Fruit fly (Drosophila melanogaster): Measurements from ENCODE around the gene CG42300.

The CG42300 gene

DNA sequence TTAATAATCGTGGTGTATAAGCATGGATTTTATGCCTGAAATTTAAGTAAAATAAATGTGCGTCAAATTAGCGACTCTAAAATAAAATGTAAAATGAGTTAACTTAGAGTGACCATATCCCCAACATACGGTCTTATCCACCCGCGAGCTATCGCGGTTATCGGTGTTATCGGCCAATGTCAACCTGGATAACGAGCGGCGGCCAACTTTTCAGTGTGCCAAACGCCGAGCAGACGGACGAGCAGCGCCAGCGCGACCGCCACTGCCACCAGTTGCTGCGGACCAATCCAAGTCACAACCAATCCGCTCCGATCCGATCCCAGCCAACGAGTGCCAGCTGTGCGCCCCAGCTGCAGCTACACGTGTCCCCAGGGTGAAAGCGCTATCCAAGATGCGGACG, 22.2 kb upstream of the CG42300 start, which contains the start of the genes cerv and CG7872 (continued):
- TF ChIP-seq wek (GFP tag; optimal IDR thresholded peaks at IDR 0.05) (no peak), CG13624 (GFP tag; optimal IDR thresholded peaks at IDR 0.05) (no peak), stc (GFP tag; IDR thresholded peaks at IDR 0.05) (no peak), Lim3 (GFP tag; IDR thresholded peaks at IDR 0.05) (no peak), abd-A (tag; optimal IDR thresholded peaks at IDR 0.05) (no peak), CG43689 (GFP tag; IDR thresholded peaks at IDR 0.05) (no peak), Hmr (GFP tag; optimal IDR thresholded peaks at IDR 0.05) (no peak), lmd (GFP tag; IDR thresholded peaks at IDR 0.05) (no peak), CG18262 (tag; optimal IDR thresholded peaks at IDR 0.05) (no peak), Atf3 (GFP tag; optimal IDR thresholded peaks at IDR 0.05) (no peak), CG17829 (tag; optimal IDR thresholded peaks at IDR 0.05) (peak; percentile 39), ewg (GFP tag; optimal IDR thresholded peaks at IDR 0.05) (peak; percentile 38), Gsc (GFP tag; IDR thresholded peaks at IDR 0.05) (no peak), p53 (GFP tag; optimal IDR thresholded peaks at IDR 0.05) (no peak), CG12299 (tag; optimal IDR thresholded peaks at IDR 0.05) (no peak), dpn (GFP tag; optimal IDR thresholded peaks at IDR 0.05) (peak in 1 of 2 experiments; percentile 17), CG7786 (GFP tag; optimal IDR thresholded peaks at IDR 0.05) (no peak), CG32532 (GFP tag; IDR thresholded peaks at IDR 0.05) (no peak), CG15601 (tag; optimal IDR thresholded peaks at IDR 0.05) (peak; percentile 9), CG6683 (GFP tag; optimal IDR thresholded peaks at IDR 0.05) (no peak), CG3407 (GFP tag; optimal IDR thresholded peaks at IDR 0.05) (no peak), ato (GFP tag; IDR thresholded peaks at IDR 0.05; ENCODE audit: partially characterized antibody) (no peak), Bgb (GFP tag; IDR thresholded peaks at IDR 0.05; ENCODE audit: partially characterized antibody) (peak; percentile 72), inv (GFP tag; IDR thresholded peaks at IDR 0.05; ENCODE audit: partially characterized antibody) (peak; percentile 50), MTF-1 (GFP tag; optimal IDR thresholded peaks at IDR 0.05; ENCODE audit: borderline replicate concordance) (no peak), CG6272 (GFP tag; IDR thresholded peaks at IDR 0.05) (no peak), mirr (GFP tag; optimal IDR thresholded peaks at IDR 0.05) (no peak), Ets97D (GFP tag; optimal IDR thresholded peaks at IDR 0.05) (peak; percentile 41), phol (tag; optimal IDR thresholded peaks at IDR 0.05) (peak; percentile 36), CG13287 (GFP tag; IDR thresholded peaks at IDR 0.05; ENCODE audit: partially characterized antibody) (peak; percentile 78), zf30C (GFP tag; optimal IDR thresholded peaks at IDR 0.05) (no peak), Sox102F (GFP tag; optimal IDR thresholded peaks at IDR 0.05) (no peak), row (GFP tag; IDR thresholded peaks at IDR 0.05) (peak; percentile 25; the same call in 1 of the 3 replicates), zen2 (GFP tag; IDR thresholded peaks at IDR 0.05; ENCODE audit: partially characterized antibody) (peak; percentile 52; the same call in 2 of the 3 replicates), CG17912 (GFP tag; optimal IDR thresholded peaks at IDR 0.05) (no peak), pzg (GFP tag; optimal IDR thresholded peaks at IDR 0.05) (peak; percentile 70), NC2β (GFP tag; optimal IDR thresholded peaks at IDR 0.05) (peak; percentile 12), ap (GFP tag; IDR thresholded peaks at IDR 0.05) (no peak), CTCF (GFP tag; optimal IDR thresholded peaks at IDR 0.05) (peak; percentile 19), CG10267 (tag; optimal IDR thresholded peaks at IDR 0.05) (peak; percentile 76), repo (GFP tag; optimal IDR thresholded peaks at IDR 0.05) (no peak), CG6854 (GFP tag; optimal IDR thresholded peaks at IDR 0.05) (no peak), CG1603 (tag; optimal IDR thresholded peaks at IDR 0.05) (peak; percentile 58), unc-4 (GFP tag; IDR thresholded peaks at IDR 0.05; ENCODE audit: partially characterized antibody) (peak; percentile 59), CG3847 (GFP tag; IDR thresholded peaks at IDR 0.05) (peak; percentile 29; the same call in 1 of the 2 replicates), CG6791 (GFP tag; IDR thresholded peaks at IDR 0.05; ENCODE audit: partially characterized antibody) (peak; percentile 78; the same call in 2 of the 3 replicates), ssp (GFP tag; IDR thresholded peaks at IDR 0.05) (no peak), CG15514 (GFP tag; optimal IDR thresholded peaks at IDR 0.05) (peak; percentile 63), h (optimal IDR thresholded peaks at IDR 0.05) (no peak), B-H2 (GFP tag; optimal IDR thresholded peaks at IDR 0.05) (no peak), HLHmδ (GFP tag; optimal IDR thresholded peaks at IDR 0.05) (peak; percentile 13)

Data from whole organism, embryonic.